Worm (Caenorhabditis elegans) whole organism, L3 larva: Measurements from ENCODE around the gene npr-31.

Experiments used
- daf-12 ChIP-seq: fragments of 150-350 bp; optimal IDR thresholded peaks from 2 replicates; lab custom pipeline; 2014; ENCODE audit warnings: missing biosample characterization, missing genetic modification reagents, missing genetic modification characterization
- egl-27 ChIP-seq: sonication (generic microtip); optimal IDR thresholded peaks from 4 replicates; lab custom pipeline; 2017; ENCODE audit warnings: missing biosample characterization, missing genetic modification reagents, missing genetic modification characterization
- elt-3 ChIP-seq, 3 experiments: fragments of 150-350 bp in 1 of 3; sonication (generic microtip) in 2 of 3; optimal IDR thresholded peaks; 2 replicates in 2 of 3; 4 replicates in 1 of 3; lab custom pipeline; 2014 to 2017; ENCODE audit warnings: missing biosample characterization in 3 of 3, missing genetic modification characterization in 3 of 3
- lin-39 ChIP-seq: fragments of 150-350 bp; optimal IDR thresholded peaks from 2 replicates; lab custom pipeline; 2018; ENCODE audit warnings: missing biosample characterization, missing genetic modification reagents, missing genetic modification characterization
- mdl-1 ChIP-seq: fragments of 150-350 bp; optimal IDR thresholded peaks from 2 replicates; lab custom pipeline; 2014; ENCODE audit warnings: missing biosample characterization, missing genetic modification characterization
- nhr-11 ChIP-seq: fragments of 150-350 bp; optimal IDR thresholded peaks from 2 replicates; lab custom pipeline; 2014; ENCODE audit warnings: missing biosample characterization, missing genetic modification characterization
- nhr-25 ChIP-seq: sonication (generic microtip); optimal IDR thresholded peaks from 2 replicates; lab custom pipeline; 2017; ENCODE audit warnings: missing biosample characterization, missing genetic modification characterization
- nhr-76 ChIP-seq: fragments of 150-350 bp; sonication (generic microtip); optimal IDR thresholded peaks from 5 replicates; lab custom pipeline; 2014; ENCODE audit warnings: missing biosample characterization, missing genetic modification characterization
- snpc-4 ChIP-seq: fragments of 150-350 bp; optimal IDR thresholded peaks from 2 replicates; lab custom pipeline; 2014; ENCODE audit warnings: missing biosample characterization, missing genetic modification characterization
- tbx-2 ChIP-seq: sonication (generic microtip); optimal IDR thresholded peaks from 2 replicates; lab custom pipeline; 2016; ENCODE audit warnings: mild to moderate bottlenecking, missing genetic modification characterization, missing compliant biosample characterization
- unc-39 ChIP-seq: sonication (generic microtip); optimal IDR thresholded peaks from 4 replicates; lab custom pipeline; 2017; ENCODE audit warnings: missing biosample characterization, missing genetic modification characterization
- ztf-11 ChIP-seq: fragments of 150-350 bp; optimal IDR thresholded peaks from 2 replicates; lab custom pipeline; 2014; ENCODE audit warnings: missing biosample characterization, missing genetic modification characterization
- ztf-4 ChIP-seq: fragments of 150-350 bp; optimal IDR thresholded peaks from 2 replicates; lab custom pipeline; 2014; ENCODE audit warnings: missing biosample characterization, missing genetic modification characterization

ce11 chrII:7115638-7116037, 28.8 kb upstream of the npr-31 start, which contains the start of gene cutl-5:
- TF ChIP-seq nhr-25 (tag; lab: Kevin White, UChicago) (no peak), nhr-11 (no peak), elt-3 (tag; optimal IDR thresholded peaks at IDR 0.05; lab: Kevin White, UChicago) (no peak), daf-12 (tag; lab: Kevin White, UChicago) (no peak), lin-39 (tag; lab: Kevin White, UChicago) (no peak), snpc-4 (no peak), ztf-11 (tag; lab: Kevin White, UChicago) (no peak), mdl-1 (tag; lab: Kevin White, UChicago) (no peak), ztf-4 (tag; lab: Kevin White, UChicago) (no peak), tbx-2 (no peak), egl-27 (tag; lab: Kevin White, UChicago) (no peak), nhr-76 (no peak), unc-39 (tag; lab: Kevin White, UChicago) (no peak)
